Fruit fly (Drosophila melanogaster) whole organism, embryonic: Measurements from ENCODE around the gene CG14817.

Source experiments
- Adf1 ChIP-seq: fragments of 200-800 bp; sonication (Bioruptor generic); IDR thresholded peaks from 2 replicates; pipeline ENCODE4 v1.3.6; 2022; ENCODE audit warnings: missing biosample characterization, missing genetic modification characterization
- Atf6 ChIP-seq: fragments of 200-800 bp; sonication (Bioruptor generic); IDR thresholded peaks from 2 replicates; pipeline ENCODE4 v1.3.6; 2022; ENCODE audit warnings: missing biosample characterization, missing genetic modification characterization
- BEAF-32 ChIP-seq: fragments of 200-800 bp; sonication (Bioruptor generic); optimal IDR thresholded peaks from 3 replicates; lab custom pipeline; 2017; ENCODE audit warnings: missing biosample characterization, missing genetic modification characterization, mild to moderate bottlenecking, moderate library complexity, missing genetic modification reagents
- CG10959 ChIP-seq: fragments of 200-800 bp; sonication (Bioruptor generic); IDR thresholded peaks from 2 replicates; pipeline ENCODE4 v1.3.6; 2022; ENCODE audit warnings: missing biosample characterization, missing genetic modification characterization
- CG11398 ChIP-seq: fragments of 200-800 bp; sonication (Bioruptor generic); optimal IDR thresholded peaks from 2 replicates; lab custom pipeline; 2016; ENCODE audit warnings: missing biosample characterization, missing genetic modification characterization
- CG13624 ChIP-seq: fragments of 200-800 bp; sonication (Bioruptor generic); optimal IDR thresholded peaks from 2 replicates; lab custom pipeline; 2016; ENCODE audit warnings: missing biosample characterization, missing genetic modification characterization
- CG14710 ChIP-seq: fragments of 200-800 bp; sonication (Bioruptor generic); optimal IDR thresholded peaks from 3 replicates; lab custom pipeline; 2019; ENCODE audit warnings: missing biosample characterization, mild to moderate bottlenecking, missing genetic modification characterization, moderate library complexity
- CG2120 ChIP-seq: fragments of 200-800 bp; sonication (Bioruptor generic); optimal IDR thresholded peaks from 3 replicates; lab custom pipeline; 2016; ENCODE audit warnings: missing biosample characterization, missing genetic modification characterization
- CG30403 ChIP-seq: fragments of 200-800 bp; sonication (Bioruptor generic); optimal IDR thresholded peaks from 3 replicates; lab custom pipeline; 2016; ENCODE audit warnings: missing biosample characterization, missing genetic modification characterization
- CG3838 ChIP-seq: fragments of 200-800 bp; sonication (Bioruptor generic); optimal IDR thresholded peaks from 3 replicates; lab custom pipeline; 2016; ENCODE audit warnings: missing biosample characterization, missing genetic modification characterization
- CG6791 ChIP-seq: fragments of 200-800 bp; sonication (Bioruptor generic); IDR thresholded peaks from 3 replicates; pipeline ENCODE4 v1.3.6; 2022; ENCODE audit warnings: missing biosample characterization, missing genetic modification characterization; ENCODE audit not compliant: partially characterized antibody
- CG7745 ChIP-seq: fragments of 200-800 bp; sonication (Bioruptor generic); optimal IDR thresholded peaks from 2 replicates; lab custom pipeline; 2018; ENCODE audit warnings: missing biosample characterization, mild to moderate bottlenecking, missing genetic modification characterization, moderate library complexity
- CG8388 ChIP-seq: fragments of 200-800 bp; sonication (Bioruptor generic); optimal IDR thresholded peaks from 2 replicates; lab custom pipeline; 2019; ENCODE audit warnings: missing biosample characterization, mild to moderate bottlenecking, missing genetic modification characterization, moderate library complexity
- CG8478 ChIP-seq: fragments of >200 bp; optimal IDR thresholded peaks from 2 replicates; lab custom pipeline; 2018
- CG9609 ChIP-seq: fragments of 200-800 bp; sonication (Bioruptor generic); optimal IDR thresholded peaks from 3 replicates; lab custom pipeline; 2016; ENCODE audit warnings: missing biosample characterization, missing genetic modification characterization
- E2f2 ChIP-seq: fragments of 200-800 bp; sonication (Bioruptor generic); IDR thresholded peaks from 2 replicates; pipeline ENCODE4 v1.3.6; 2022; ENCODE audit warnings: missing biosample characterization, missing genetic modification characterization
- Ets65A ChIP-seq: fragments of 200-800 bp; sonication (Bioruptor generic); peaks from one replicate; lab custom pipeline; 2016; ENCODE audit warnings: missing biosample characterization, missing genetic modification characterization
- Ets97D ChIP-seq: fragments of 200-800 bp; sonication (Bioruptor generic); optimal IDR thresholded peaks from 3 replicates; lab custom pipeline; 2016; ENCODE audit warnings: missing biosample characterization, missing genetic modification characterization
- Fer3 ChIP-seq: fragments of 200-800 bp; sonication (Bioruptor generic); optimal IDR thresholded peaks from 2 replicates; lab custom pipeline; 2018; ENCODE audit warnings: missing biosample characterization, mild to moderate bottlenecking, missing genetic modification characterization, moderate library complexity
- GATAe ChIP-seq: fragments of 200-800 bp; sonication (Bioruptor generic); conservative IDR thresholded peaks from 2 replicates; pipeline ENCODE4 v1.3.6; 2022; ENCODE audit warnings: missing biosample characterization, missing genetic modification characterization
- Lpt ChIP-seq: fragments of >200 bp; optimal IDR thresholded peaks from 2 replicates; lab custom pipeline; 2018; ENCODE audit warnings: missing biosample characterization, missing genetic modification characterization
- MBD-R2 ChIP-seq: fragments of 200-800 bp; sonication (Bioruptor generic); IDR thresholded peaks from 2 replicates; pipeline ENCODE4 v1.3.6; 2022; ENCODE audit warnings: missing biosample characterization, missing genetic modification characterization
- MESR4 ChIP-seq: fragments of 200-800 bp; sonication (Bioruptor generic); optimal IDR thresholded peaks from 2 replicates; lab custom pipeline; 2018; ENCODE audit warnings: missing biosample characterization, mild to moderate bottlenecking, missing genetic modification characterization, moderate library complexity
- Med ChIP-seq: fragments of 200-800 bp; sonication (Bioruptor generic); peaks from one replicate; lab custom pipeline; 2016; ENCODE audit warnings: missing biosample characterization, missing genetic modification characterization, mild to moderate bottlenecking, inconsistent platforms, moderate library complexity
- Nf-YC ChIP-seq: fragments of 200-800 bp; optimal IDR thresholded peaks from 3 replicates; lab custom pipeline; 2019; ENCODE audit warnings: missing biosample characterization, mild to moderate bottlenecking, missing genetic modification characterization, moderate library complexity
- Opbp ChIP-seq: fragments of 200-800 bp; sonication (Bioruptor generic); IDR thresholded peaks from 3 replicates; pipeline ENCODE4 v1.3.6; 2022; ENCODE audit warnings: missing biosample characterization, missing genetic modification characterization; ENCODE audit not compliant: partially characterized antibody
- Rfx ChIP-seq: fragments of 200-800 bp; sonication (Bioruptor generic); IDR thresholded peaks from 2 replicates; pipeline ENCODE4 v1.3.6; 2022; ENCODE audit warnings: missing biosample characterization, missing genetic modification characterization
- Scr ChIP-seq: fragments of 200-800 bp; sonication (Bioruptor generic); IDR thresholded peaks from 2 replicates; pipeline ENCODE4 v1.3.6; 2022; ENCODE audit warnings: missing biosample characterization, missing genetic modification characterization; ENCODE audit not compliant: partially characterized antibody
- Sin3A ChIP-seq: fragments of >200 bp; optimal IDR thresholded peaks from 2 replicates; lab custom pipeline; 2018
- Sry-δ ChIP-seq: fragments of 200-800 bp; sonication (Bioruptor generic); optimal IDR thresholded peaks from 2 replicates; lab custom pipeline; 2016; ENCODE audit warnings: missing biosample characterization, missing genetic modification characterization
- YL-1 ChIP-seq: fragments of 200-800 bp; sonication (Bioruptor generic); optimal IDR thresholded peaks from 3 replicates; lab custom pipeline; 2017; ENCODE audit warnings: missing biosample characterization, mild to moderate bottlenecking, missing genetic modification characterization
- ato ChIP-seq: fragments of 200-800 bp; sonication (Bioruptor generic); IDR thresholded peaks from 2 replicates; pipeline ENCODE4 v1.3.6; 2022; ENCODE audit warnings: missing biosample characterization, missing genetic modification characterization; ENCODE audit not compliant: partially characterized antibody
- cg ChIP-seq: fragments of 200-800 bp; sonication (Bioruptor generic); optimal IDR thresholded peaks from 3 replicates; lab custom pipeline; 2019; ENCODE audit warnings: missing biosample characterization, mild to moderate bottlenecking, missing genetic modification characterization, moderate library complexity
- disco-r ChIP-seq: fragments of 200-800 bp; sonication (Bioruptor generic); optimal IDR thresholded peaks from 2 replicates; lab custom pipeline; 2016; ENCODE audit warnings: missing biosample characterization, missing genetic modification characterization
- ewg ChIP-seq: fragments of 200-800 bp; sonication (Bioruptor generic); optimal IDR thresholded peaks from 3 replicates; lab custom pipeline; 2017; ENCODE audit warnings: mild to moderate bottlenecking, missing biosample characterization, missing genetic modification reagents, missing genetic modification characterization
- fd102C ChIP-seq: fragments of 200-800 bp; sonication (Bioruptor generic); optimal IDR thresholded peaks from 2 replicates; lab custom pipeline; 2018; ENCODE audit warnings: missing biosample characterization, mild to moderate bottlenecking, missing genetic modification characterization, moderate library complexity
- gem ChIP-seq: fragments of 200-800 bp; sonication (Bioruptor generic); optimal IDR thresholded peaks from 2 replicates; lab custom pipeline; 2019; ENCODE audit warnings: missing biosample characterization, mild to moderate bottlenecking, missing genetic modification characterization, moderate library complexity
- gsb-n ChIP-seq: fragments of 200-800 bp; sonication (Bioruptor generic); optimal IDR thresholded peaks from 3 replicates; lab custom pipeline; 2018; ENCODE audit warnings: missing biosample characterization, mild to moderate bottlenecking, missing genetic modification characterization
- hb ChIP-seq: fragments of 200-800 bp; sonication (Bioruptor generic); IDR thresholded peaks from 3 replicates; pipeline ENCODE4 v1.3.6; 2022; ENCODE audit warnings: missing biosample characterization, missing genetic modification characterization; ENCODE audit not compliant: partially characterized antibody
- hth ChIP-seq: fragments of >200 bp; optimal IDR thresholded peaks from 2 replicates; lab custom pipeline; 2017; ENCODE audit warnings: inconsistent platforms
- jumu ChIP-seq: fragments of 200-800 bp; sonication (Bioruptor generic); optimal IDR thresholded peaks from 3 replicates; lab custom pipeline; 2016; ENCODE audit warnings: missing biosample characterization, missing genetic modification characterization
- nmo ChIP-seq: fragments of 200-800 bp; sonication (Bioruptor generic); optimal IDR thresholded peaks from 2 replicates; lab custom pipeline; 2018; ENCODE audit warnings: missing biosample characterization, mild to moderate bottlenecking, missing genetic modification characterization, moderate library complexity
- nom ChIP-seq: fragments of 200-800 bp; sonication (Bioruptor generic); optimal IDR thresholded peaks from 2 replicates; lab custom pipeline; 2017; ENCODE audit warnings: missing biosample characterization, missing genetic modification characterization, mild to moderate bottlenecking, moderate library complexity, missing genetic modification reagents
- pnt ChIP-seq: fragments of 200-800 bp; sonication (Bioruptor generic); optimal IDR thresholded peaks from 3 replicates; lab custom pipeline; 2016; ENCODE audit warnings: missing biosample characterization, missing genetic modification characterization
- pzg ChIP-seq: fragments of 200-800 bp; sonication (Bioruptor generic); optimal IDR thresholded peaks from 3 replicates; lab custom pipeline; 2018; ENCODE audit warnings: missing biosample characterization, mild to moderate bottlenecking, missing genetic modification characterization, moderate library complexity
- sd ChIP-seq: fragments of 200-800 bp; sonication (Bioruptor generic); optimal IDR thresholded peaks from 3 replicates; lab custom pipeline; 2018; ENCODE audit warnings: missing biosample characterization, mild to moderate bottlenecking, missing genetic modification characterization, moderate library complexity
- sens ChIP-seq: fragments of 200-800 bp; sonication (Bioruptor generic); peaks from one replicate; lab custom pipeline; 2016; ENCODE audit warnings: missing biosample characterization, missing genetic modification characterization
- slbo ChIP-seq: fragments of 200-800 bp; sonication (Bioruptor generic); IDR thresholded peaks from 2 replicates; pipeline ENCODE4 v1.3.6; 2022; ENCODE audit warnings: missing biosample characterization, missing genetic modification characterization
- tna ChIP-seq: fragments of 200-800 bp; sonication (Bioruptor generic); IDR thresholded peaks from 2 replicates; pipeline ENCODE4 v1.3.6; 2022; ENCODE audit warnings: missing biosample characterization, missing genetic modification characterization; ENCODE audit not compliant: partially characterized antibody

CG14817 gene

DNA sequence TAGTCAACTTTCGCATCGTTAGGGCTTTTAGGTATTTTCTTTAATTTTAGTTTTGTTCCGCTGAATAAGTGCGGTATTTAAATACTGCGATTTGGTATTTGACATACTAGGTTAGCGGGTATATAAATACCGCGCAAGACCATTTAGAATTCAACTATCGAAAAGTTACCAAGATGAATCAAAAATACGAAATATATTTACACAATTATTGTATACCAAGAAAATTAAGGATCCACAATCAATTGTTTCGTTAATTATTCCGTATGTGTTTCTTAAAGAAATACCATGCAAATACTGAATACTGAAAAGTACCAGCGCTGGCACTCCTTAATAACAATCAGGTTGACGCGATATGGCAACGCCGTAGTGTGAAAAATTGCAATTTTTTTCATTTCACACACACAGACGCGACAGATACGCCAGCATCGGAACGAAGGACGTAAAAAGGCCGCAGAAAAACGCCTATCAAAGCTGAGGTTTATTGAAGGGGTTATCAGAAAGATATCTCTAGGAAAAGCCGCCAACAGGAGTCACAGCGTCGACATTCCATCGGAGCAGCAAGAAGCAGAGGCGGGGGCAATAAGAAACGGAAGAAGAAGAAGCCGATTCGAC lies 3.4 kb downstream of the CG14817 start, which contains the start of the genes Pgam5 and Vps26 (continued):
- peak; percentile 12 for TF ChIP-seq Nf-YC (tag; lab: Kevin White, UChicago)
- TF ChIP-seq CG8478 (lab: Kevin White, UChicago), result no peak
- TF ChIP-seq nmo (GFP tag; lab: Kevin White, UChicago), result peak; percentile 47
- TF ChIP-seq CG10959, result no peak
- TF ChIP-seq CG14710 (tag; lab: Kevin White, UChicago), result peak; percentile 52
- no peak for TF ChIP-seq gem (tag; lab: Kevin White, UChicago)
- peak; percentile 72 for TF ChIP-seq YL-1 (GFP tag; lab: Kevin White, UChicago)
- peak; percentile 66 for TF ChIP-seq cg (GFP tag; lab: Kevin White, UChicago)
- peak; percentile 51 for TF ChIP-seq BEAF-32 (GFP tag; lab: Kevin White, UChicago)
- TF ChIP-seq gsb-n (tag; lab: Kevin White, UChicago), result peak; percentile 71
- no peak for TF ChIP-seq CG8388 (GFP tag; lab: Kevin White, UChicago)
- TF ChIP-seq pzg, result peak; percentile 61
- TF ChIP-seq Sry-δ (GFP tag; lab: Kevin White, UChicago), result peak; percentile 38
- no peak for TF ChIP-seq hth (lab: Kevin White, UChicago)
- peak; percentile 21 for TF ChIP-seq CG13624 (GFP tag; lab: Kevin White, UChicago)
- TF ChIP-seq sd (tag; lab: Kevin White, UChicago), result peak; percentile 76

DNA sequence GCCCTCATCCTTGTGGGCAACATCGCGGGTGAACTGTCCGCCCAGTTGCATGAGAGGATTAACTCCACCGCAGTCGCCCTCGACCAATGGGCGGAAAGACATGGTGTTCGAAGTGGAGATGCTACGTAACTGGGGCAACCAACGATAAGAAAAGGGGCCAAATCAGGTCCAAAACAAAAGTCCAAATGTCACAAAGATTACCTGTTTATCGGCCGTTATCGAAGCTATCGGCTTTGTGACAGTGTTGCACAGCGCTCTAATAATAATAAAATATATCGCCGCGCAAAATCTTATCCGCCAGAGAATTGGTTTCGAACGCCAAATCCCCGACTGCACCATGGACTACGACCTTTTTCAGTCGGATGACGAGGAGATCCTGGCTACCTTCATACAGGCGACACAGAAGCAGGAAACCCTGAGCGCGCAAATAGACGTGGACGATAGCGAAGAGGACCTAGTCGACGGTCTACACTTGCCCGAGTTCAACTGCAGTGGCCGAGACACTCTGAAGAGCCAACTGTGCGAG lies 8.4 kb downstream of the CG14817 start, which contains the start of the genes CG14803 and Pex5:
CG14803 (plus strand) TSS at position 285 of the 526 bp plus-strand sequence.
Pex5 (minus strand) TSS at position 476 of the 526 bp plus-strand sequence.
- TF ChIP-seq Ets97D (GFP tag; lab: Kevin White, UChicago) (peak; percentile 19), fd102C (GFP tag; lab: Kevin White, UChicago) (no peak), slbo (GFP tag; lab: Robert Waterston, UW) (0 out of 2 replicates have a peak, but pooled peaks have one; percentile 12), Fer3 (tag; lab: Kevin White, UChicago) (no peak), Opbp (GFP tag; lab: Robert Waterston, UW) (peak; percentile 67; the same call in 2 of the 3 replicates), CG6791 (peak; percentile 63), Sin3A (peak; percentile 13), jumu (GFP tag; lab: Kevin White, UChicago) (no peak), CG3838 (no peak), Lpt (GFP tag; lab: Kevin White, UChicago) (no peak), Ets65A (GFP tag; lab: Kevin White, UChicago) (peak; percentile 43), MBD-R2 (GFP tag; lab: Robert Waterston, UW) (peak; percentile 92), sens (GFP tag; lab: Kevin White, UChicago) (peak; percentile 75), ato (GFP tag; lab: Robert Waterston, UW) (peak; percentile 38), MESR4 (peak; percentile 78), nom (peak; percentile 25), BEAF-32 (GFP tag; lab: Kevin White, UChicago) (peak; percentile 62), ewg (no peak), CG30403 (GFP tag; lab: Kevin White, UChicago) (no peak), pnt (GFP tag; lab: Kevin White, UChicago) (no peak), Atf6 (GFP tag; lab: Robert Waterston, UW) (no peak), GATAe (GFP tag; lab: Robert Waterston, UW) (peak; percentile 21; the same call in 1 of the 2 replicates), CG2120 (GFP tag; lab: Kevin White, UChicago) (peak; percentile 31), Scr (peak; percentile 63), Rfx (peak; percentile 37; the same call in 1 of the 2 replicates), CG9609 (no peak), tna (GFP tag; lab: Robert Waterston, UW) (no peak), CG7745 (tag; lab: Kevin White, UChicago) (no peak), E2f2 (peak; percentile 84), Med (GFP tag; lab: Kevin White, UChicago) (peak; percentile 81), Adf1 (GFP tag; lab: Robert Waterston, UW) (no peak), hb (GFP tag; lab: Robert Waterston, UW) (peak; percentile 54; the same call in 2 of the 3 replicates), disco-r (no peak), CG11398 (GFP tag; lab: Kevin White, UChicago) (no peak)
